Worm (Caenorhabditis elegans) whole organism, early embryonic: Measurements from ENCODE around the gene F45B8.5.

Experiments used
- B0310.2 ChIP-seq: sonication (generic microtip); optimal IDR thresholded peaks from 2 replicates; lab custom pipeline; 2016; ENCODE audit warnings: mild to moderate bottlenecking, missing genetic modification characterization, missing compliant biosample characterization
- F13C5.2 ChIP-seq: sonication (generic microtip); optimal IDR thresholded peaks from 2 replicates; lab custom pipeline; 2017; ENCODE audit warnings: mild to moderate bottlenecking, missing genetic modification characterization, inconsistent platforms, missing compliant biosample characterization
- aly-1 ChIP-seq: sonication (generic microtip); optimal IDR thresholded peaks from 2 replicates; lab custom pipeline; 2016; ENCODE audit warnings: missing genetic modification characterization, missing compliant biosample characterization
- ama-1 ChIP-seq: fragments of 150-350 bp; optimal IDR thresholded peaks from 2 replicates; lab custom pipeline; 2014
- ceh-13 ChIP-seq: fragments of 200-800 bp; sonication (Bioruptor generic); optimal IDR thresholded peaks from 2 replicates; lab custom pipeline; 2018; ENCODE audit warnings: mild to moderate bottlenecking, missing genetic modification characterization, missing compliant biosample characterization
- ceh-36 ChIP-seq: sonication (generic microtip); optimal IDR thresholded peaks from 2 replicates; lab custom pipeline; 2016; ENCODE audit warnings: missing genetic modification characterization, inconsistent platforms, missing compliant biosample characterization
- ets-7 ChIP-seq: sonication (generic microtip); optimal IDR thresholded peaks from 2 replicates; lab custom pipeline; 2016; ENCODE audit warnings: missing genotype, missing genetic modification characterization, missing compliant biosample characterization
- flt-1 ChIP-seq: fragments of 200-800 bp; sonication (Bioruptor generic); IDR thresholded peaks from 2 replicates; pipeline ENCODE4 v1.3.6; 2022; ENCODE audit warnings: missing genetic modification characterization, missing compliant biosample characterization
- hmbx-1 ChIP-seq: sonication (generic microtip); optimal IDR thresholded peaks from 2 replicates; lab custom pipeline; 2016; ENCODE audit warnings: mild to moderate bottlenecking, missing genetic modification characterization, missing compliant biosample characterization
- hmg-4 ChIP-seq: fragments of 200-800 bp; sonication (Bioruptor generic); optimal IDR thresholded peaks from 2 replicates; lab custom pipeline; 2018; ENCODE audit warnings: mild to moderate bottlenecking, missing genetic modification characterization, missing compliant biosample characterization
- hnd-1 ChIP-seq: sonication (generic microtip); optimal IDR thresholded peaks from 2 replicates; lab custom pipeline; 2016; ENCODE audit warnings: missing genetic modification characterization, missing compliant biosample characterization
- pes-1 ChIP-seq: fragments of 200-800 bp; sonication (Bioruptor generic); IDR thresholded peaks from 2 replicates; pipeline ENCODE4 v1.3.6; 2022; ENCODE audit warnings: missing genetic modification reagents, missing genetic modification characterization, missing compliant biosample characterization
- scrt-1 ChIP-seq: fragments of 200-800 bp; sonication (Bioruptor generic); IDR thresholded peaks from 2 replicates; pipeline ENCODE4 v1.3.6; 2022; ENCODE audit warnings: missing genetic modification characterization, missing compliant biosample characterization
- sea-1 ChIP-seq: fragments of 200-800 bp; sonication (Bioruptor generic); conservative IDR thresholded peaks from 2 replicates; pipeline ENCODE4 v1.3.6; 2022; ENCODE audit warnings: missing genetic modification characterization, missing compliant biosample characterization
- tbx-11 ChIP-seq: fragments of 200-800 bp; sonication (Bioruptor generic); IDR thresholded peaks from 2 replicates; pipeline ENCODE4 v1.3.6; 2022; ENCODE audit warnings: missing genetic modification characterization, missing compliant biosample characterization
- tbx-37 ChIP-seq: fragments of 200-800 bp; sonication (Bioruptor generic); conservative IDR thresholded peaks from 2 replicates; pipeline ENCODE4 v1.3.6; 2022; ENCODE audit warnings: missing genetic modification reagents, missing genetic modification characterization, missing compliant biosample characterization
- tra-4 ChIP-seq: sonication (generic microtip); optimal IDR thresholded peaks from 2 replicates; lab custom pipeline; 2017; ENCODE audit warnings: missing genetic modification characterization, missing compliant biosample characterization

Gene F45B8.5

DNA sequence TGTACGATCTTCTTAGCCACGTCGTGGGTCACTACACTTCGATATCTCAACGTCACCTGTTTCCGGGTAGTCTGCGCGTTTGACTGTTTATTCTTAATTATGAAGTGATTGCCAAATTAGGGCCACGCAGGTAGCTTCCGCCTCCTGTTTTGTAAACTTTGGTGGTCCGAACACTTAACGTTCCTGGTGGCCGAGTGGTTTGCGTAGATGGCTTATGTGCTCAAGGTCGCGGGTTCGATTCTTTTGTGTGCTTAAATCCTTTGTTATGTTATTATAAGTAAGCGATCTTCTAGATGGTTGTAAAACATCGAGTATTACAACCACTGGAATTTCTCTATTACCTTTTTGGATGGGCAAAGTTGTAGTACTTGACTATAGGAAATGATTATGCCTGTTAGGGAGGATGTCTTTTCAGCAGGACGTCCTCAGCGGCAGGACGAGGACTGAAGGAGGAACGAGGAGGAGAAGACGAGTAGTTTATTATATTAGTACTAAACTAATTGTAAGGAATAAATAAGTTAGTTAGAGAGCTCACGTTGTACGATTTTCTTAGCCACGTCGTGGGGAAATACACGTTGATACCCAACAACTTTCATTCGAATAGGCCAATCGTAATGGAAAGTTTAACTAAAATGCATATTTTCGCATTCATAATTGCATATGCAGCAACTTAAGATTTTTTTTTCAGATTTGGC is 11.1 kb downstream of the F45B8.5 start:
- TF ChIP-seq flt-1 (GFP tag; lab: Robert Waterston, UW) = no peak
- TF ChIP-seq ets-7 (tag; lab: Kevin White, UChicago) = no peak
- no peak for TF ChIP-seq scrt-1 (GFP tag; lab: Robert Waterston, UW)
- TF ChIP-seq ceh-36 = no peak
- TF ChIP-seq F13C5.2 = no peak
- no peak for TF ChIP-seq hnd-1 (tag; lab: Kevin White, UChicago)
- no peak for TF ChIP-seq tra-4 (tag; lab: Kevin White, UChicago)
- no peak for TF ChIP-seq tbx-37
- no peak for TF ChIP-seq ama-1
- no peak for TF ChIP-seq hmbx-1 (tag; lab: Kevin White, UChicago)

DNA sequence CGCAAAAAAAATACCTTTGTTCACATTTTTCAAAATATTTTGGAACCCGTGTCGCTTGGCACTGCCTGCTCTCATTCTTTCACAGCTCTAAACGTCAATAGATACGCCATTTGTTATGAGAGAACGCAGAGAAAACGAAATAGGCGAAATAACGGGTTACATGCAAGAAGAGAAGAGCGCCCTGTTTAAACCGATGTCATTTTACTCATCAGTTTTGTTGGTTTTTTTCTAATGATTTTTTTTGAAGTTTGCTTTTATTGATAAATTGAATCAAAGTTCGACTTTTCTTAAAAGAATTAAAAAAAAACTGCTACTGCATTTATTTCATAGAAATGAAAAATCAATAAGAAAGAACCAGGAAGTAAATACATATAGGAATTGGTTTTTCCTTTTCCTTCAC is 12.9 kb downstream of the F45B8.5 start:
- TF ChIP-seq flt-1 (GFP tag; lab: Robert Waterston, UW) (no peak), tbx-11 (GFP tag; lab: Robert Waterston, UW) (no peak), sea-1 (GFP tag; lab: Robert Waterston, UW) (no peak), ets-7 (tag; lab: Kevin White, UChicago) (no peak), hmg-4 (GFP tag; lab: Kevin White, UChicago) (no peak), scrt-1 (GFP tag; lab: Robert Waterston, UW) (no peak), hmbx-1 (tag; lab: Kevin White, UChicago) (no peak)

DNA sequence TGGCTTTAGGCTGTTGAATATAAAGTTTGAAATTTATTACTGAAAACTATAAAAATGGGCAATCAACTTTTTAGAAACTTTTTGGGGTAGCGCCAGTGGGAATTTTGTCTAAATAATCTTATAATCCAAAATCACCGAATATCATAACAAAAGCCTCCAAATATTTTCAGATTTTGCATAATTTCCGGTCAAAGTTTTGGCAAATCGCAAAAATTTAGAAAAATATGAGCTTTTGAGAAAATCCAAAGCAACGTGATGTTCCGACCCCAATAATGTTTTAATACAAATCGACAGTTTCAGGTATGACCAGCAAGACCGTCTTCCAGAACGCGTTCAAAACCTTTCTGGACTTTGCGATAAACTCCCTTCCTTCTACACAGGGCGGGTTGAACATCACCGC is 13.5 kb downstream of the F45B8.5 start, which contains the start of gene emre-1:
Gene emre-1, plus strand, starts transcription at position 301 of the 400 bp plus-strand sequence.
- TF ChIP-seq aly-1 (tag; lab: Kevin White, UChicago) (no peak), hmg-4 (GFP tag; lab: Kevin White, UChicago) (no peak), scrt-1 (GFP tag; lab: Robert Waterston, UW) (no peak), sea-1 (GFP tag; lab: Robert Waterston, UW) (no peak), tbx-37 (no peak), flt-1 (GFP tag; lab: Robert Waterston, UW) (no peak)

DNA sequence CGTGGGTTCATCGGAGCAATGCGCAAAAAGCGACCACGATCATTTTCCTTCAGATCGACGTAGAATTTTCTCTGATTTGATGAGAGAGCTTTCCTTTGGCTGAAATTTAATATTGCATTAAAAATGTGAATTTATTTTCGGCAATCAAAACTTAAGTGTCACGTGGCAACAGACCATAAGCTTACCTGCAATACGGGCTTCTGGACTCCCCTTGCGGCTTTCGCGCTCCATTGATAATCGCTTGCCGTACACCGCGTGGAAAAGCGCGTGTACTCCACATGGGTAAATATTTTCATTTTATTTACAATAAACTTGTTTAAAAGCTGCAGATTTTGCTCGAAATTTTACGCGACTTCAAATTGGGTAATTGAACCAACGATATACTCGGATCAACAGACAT is 16.7 kb downstream of the F45B8.5 start, which contains the start of gene plp-2:
Gene plp-2, minus strand, starts transcription at position 280 of the 400 bp plus-strand sequence.
- TF ChIP-seq ama-1 = no peak
- no peak for TF ChIP-seq ceh-36
- no peak for TF ChIP-seq flt-1 (GFP tag; lab: Robert Waterston, UW)
- no peak for TF ChIP-seq hmg-4 (GFP tag; lab: Kevin White, UChicago)
- no peak for TF ChIP-seq scrt-1 (GFP tag; lab: Robert Waterston, UW)
- TF ChIP-seq sea-1 (GFP tag; lab: Robert Waterston, UW) = no peak

DNA sequence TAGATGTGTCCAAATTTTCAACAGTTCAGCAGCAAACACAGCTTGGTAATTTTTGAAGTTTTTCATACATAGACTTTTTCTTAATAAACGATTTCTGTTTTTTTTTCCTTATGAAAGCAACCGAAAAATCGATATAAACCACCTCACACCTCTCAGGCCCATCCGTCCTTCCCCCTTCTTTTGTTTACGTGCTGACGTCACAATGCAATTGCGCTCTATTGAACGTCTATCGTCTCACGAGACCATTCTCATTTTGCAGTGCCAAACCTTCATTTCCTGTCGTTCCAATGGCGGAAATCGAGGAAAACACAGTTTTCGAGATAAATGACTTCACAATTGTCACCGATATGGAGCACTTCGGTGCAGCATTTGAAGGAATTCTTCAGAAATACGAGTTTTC is 17.4 kb downstream of the F45B8.5 start, which contains the start of gene rbg-1:
Gene rbg-1, plus strand, starts transcription at position 260 of the 400 bp plus-strand sequence.
- no peak for TF ChIP-seq ets-7 (tag; lab: Kevin White, UChicago)
- TF ChIP-seq sea-1 (GFP tag; lab: Robert Waterston, UW) = no peak

DNA sequence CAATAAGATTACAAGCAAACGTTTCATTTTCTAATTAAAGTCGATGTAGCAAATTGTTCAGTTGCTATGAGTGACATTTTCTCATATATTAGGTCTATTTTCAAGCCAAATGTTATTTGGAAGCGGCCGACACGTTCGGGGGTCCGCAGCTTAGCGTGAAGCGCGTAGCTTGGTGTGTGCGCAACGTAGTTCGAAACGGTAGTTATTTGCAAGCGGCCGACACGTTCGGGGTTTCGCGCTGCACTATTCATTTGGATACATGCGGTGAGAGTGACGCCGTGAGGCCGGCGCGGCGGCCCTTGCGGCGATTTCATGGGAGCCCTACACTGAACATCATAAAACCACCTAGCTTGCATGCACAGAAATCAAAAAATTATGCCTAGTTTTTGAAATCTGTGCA is 22.3 kb downstream of the F45B8.5 start:
- TF ChIP-seq tbx-11 (GFP tag; lab: Robert Waterston, UW) (no peak), tbx-37 (no peak), B0310.2 (tag; lab: Kevin White, UChicago) (no peak), ceh-36 (no peak), aly-1 (tag; lab: Kevin White, UChicago) (no peak), sea-1 (GFP tag; lab: Robert Waterston, UW) (no peak), flt-1 (GFP tag; lab: Robert Waterston, UW) (no peak), hnd-1 (tag; lab: Kevin White, UChicago) (no peak), pes-1 (GFP tag; lab: Robert Waterston, UW) (no peak), ama-1 (no peak), hmg-4 (GFP tag; lab: Kevin White, UChicago) (no peak), F13C5.2 (no peak), tra-4 (tag; lab: Kevin White, UChicago) (no peak), hmbx-1 (tag; lab: Kevin White, UChicago) (no peak), scrt-1 (GFP tag; lab: Robert Waterston, UW) (no peak), ets-7 (tag; lab: Kevin White, UChicago) (no peak)

DNA sequence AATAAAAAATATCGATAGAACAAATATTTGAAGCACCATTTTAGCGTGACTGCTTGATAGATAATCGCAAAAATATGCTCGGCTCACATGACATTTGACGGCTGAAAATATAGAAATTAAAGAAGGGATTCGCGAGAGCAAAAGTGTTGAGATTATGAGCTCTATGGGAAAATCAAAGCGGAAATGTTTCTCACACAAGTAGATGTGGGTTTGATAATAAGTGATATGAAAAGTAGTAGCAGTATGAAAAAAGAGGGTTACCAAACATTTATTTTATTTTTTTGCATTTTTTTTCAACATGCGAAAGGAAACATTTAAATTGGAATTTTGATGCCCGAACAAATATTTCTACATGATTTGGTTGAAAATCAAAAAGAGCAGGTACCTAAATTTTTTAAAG is 25.4 kb downstream of the F45B8.5 start, which contains the start of gene iglr-1:
Gene iglr-1, minus strand, starts transcription at position 101 of the 400 bp plus-strand sequence.
- TF ChIP-seq ets-7 (tag; lab: Kevin White, UChicago) (no peak), scrt-1 (GFP tag; lab: Robert Waterston, UW) (no peak), pes-1 (GFP tag; lab: Robert Waterston, UW) (no peak), tbx-37 (no peak), ceh-13 (no peak), sea-1 (GFP tag; lab: Robert Waterston, UW) (no peak), aly-1 (tag; lab: Kevin White, UChicago) (no peak), hnd-1 (tag; lab: Kevin White, UChicago) (no peak), F13C5.2 (no peak), flt-1 (GFP tag; lab: Robert Waterston, UW) (no peak), tbx-11 (GFP tag; lab: Robert Waterston, UW) (no peak), tra-4 (tag; lab: Kevin White, UChicago) (no peak)

DNA sequence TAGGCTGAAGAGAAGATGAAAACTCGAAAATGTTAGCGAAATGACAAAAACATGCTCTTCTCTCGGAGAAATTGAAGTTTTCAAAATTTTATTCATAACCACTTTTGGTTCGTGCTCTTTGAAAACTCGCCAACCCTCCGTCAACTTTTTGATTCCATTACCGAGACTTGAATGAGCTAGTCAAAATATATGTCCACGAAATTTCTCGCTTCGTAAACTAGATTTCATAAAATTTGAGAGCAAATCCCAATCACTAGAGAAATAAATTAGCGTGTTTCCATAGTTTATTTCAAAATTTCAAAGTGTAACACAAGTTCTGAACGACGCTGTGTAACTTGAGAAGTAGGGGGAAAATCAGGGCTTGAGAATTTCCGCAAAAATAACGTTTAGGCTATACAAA is 27.9 kb downstream of the F45B8.5 start:
- no peak for TF ChIP-seq flt-1 (GFP tag; lab: Robert Waterston, UW)
- TF ChIP-seq tbx-11 (GFP tag; lab: Robert Waterston, UW) = no peak
- no peak for TF ChIP-seq ceh-13
- TF ChIP-seq aly-1 (tag; lab: Kevin White, UChicago) = no peak
- no peak for TF ChIP-seq tra-4 (tag; lab: Kevin White, UChicago)
